Fruit fly (Drosophila melanogaster): Measurements from ENCODE around the gene Ntl.

The Ntl gene

dm6 chr2L:7702383-7703188, 8.1 kb upstream of the Ntl start, which contains the start of gene Tep3:
Gene Tep3, plus strand, starts transcription at chr2L:7702805.
- TF ChIP-seq CrebA (GFP tag; optimal IDR thresholded peaks at IDR 0.05; ENCODE audit: borderline replicate concordance): peak; percentile 2
- TF ChIP-seq tai (GFP tag; optimal IDR thresholded peaks at IDR 0.05): peak; percentile 32
- TF ChIP-seq Hr78 (GFP tag; optimal IDR thresholded peaks at IDR 0.05): no peak
- TF ChIP-seq sage (GFP tag; optimal IDR thresholded peaks at IDR 0.05): peak; percentile 34
- TF ChIP-seq N (GFP tag; optimal IDR thresholded peaks at IDR 0.05): no peak
- TF ChIP-seq Dif (GFP tag; optimal IDR thresholded peaks at IDR 0.05; ENCODE audit: partially characterized antibody): peak; percentile 41
- TF ChIP-seq fru (GFP tag; optimal IDR thresholded peaks at IDR 0.05): peak; percentile 90
- TF ChIP-seq dmrt93B (GFP tag; optimal IDR thresholded peaks at IDR 0.05): no peak
- peak; percentile 35 for TF ChIP-seq psq (GFP tag; optimal IDR thresholded peaks at IDR 0.05)
- TF ChIP-seq HLH106 (tag; optimal IDR thresholded peaks at IDR 0.05): peak; percentile 42
- TF ChIP-seq rgr (GFP tag; optimal IDR thresholded peaks at IDR 0.05): peak; percentile 43
- peak; percentile 42 for TF ChIP-seq h (GFP tag; optimal IDR thresholded peaks at IDR 0.05)
- peak in 1 of 2 experiments; percentile 42 for TF ChIP-seq foxo (GFP tag; optimal IDR thresholded peaks at IDR 0.05)
- peak; percentile 48 for TF ChIP-seq Myc (optimal IDR thresholded peaks at IDR 0.05)
- peak; percentile 5 for TF ChIP-seq brk (GFP tag; optimal IDR thresholded peaks at IDR 0.05)
- peak; percentile 36 for TF ChIP-seq Hnf4 (GFP tag; optimal IDR thresholded peaks at IDR 0.05)
- TF ChIP-seq Vsx2 (GFP tag; optimal IDR thresholded peaks at IDR 0.05; ENCODE audit: partially characterized antibody): no peak
- TF ChIP-seq sv (GFP tag; optimal IDR thresholded peaks at IDR 0.05): peak; percentile 37
- TF ChIP-seq ey (GFP tag; optimal IDR thresholded peaks at IDR 0.05): peak; percentile 38

DNA sequence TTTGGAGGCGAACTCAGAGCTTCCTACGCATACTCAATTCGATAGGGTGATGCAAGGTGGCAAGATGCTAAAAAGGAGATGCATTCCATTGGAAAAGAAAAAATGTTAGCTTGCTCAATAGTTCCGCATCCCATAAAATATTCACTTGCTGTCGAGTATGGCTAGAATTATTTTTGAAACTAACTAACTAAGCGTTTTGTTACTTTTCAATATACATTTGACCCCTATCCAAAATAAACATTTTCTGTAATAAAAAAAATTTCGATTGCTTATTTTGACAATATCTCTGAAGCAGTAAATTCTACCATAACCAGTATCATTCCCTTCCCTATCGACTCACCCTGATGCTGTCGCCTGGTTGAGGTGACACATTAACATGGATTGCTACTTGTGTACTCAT, 7.1 kb upstream of the Ntl start:
- TF ChIP-seq fru (GFP tag; optimal IDR thresholded peaks at IDR 0.05) (peak; percentile 79), foxo (GFP tag; optimal IDR thresholded peaks at IDR 0.05) (peak in 1 of 2 experiments; percentile 79), lola (GFP tag; optimal IDR thresholded peaks at IDR 0.05) (no peak), GATAd (GFP tag; optimal IDR thresholded peaks at IDR 0.05) (no peak), ey (GFP tag; optimal IDR thresholded peaks at IDR 0.05) (peak; percentile 82), tai (GFP tag; optimal IDR thresholded peaks at IDR 0.05) (peak; percentile 75), dmrt93B (GFP tag; optimal IDR thresholded peaks at IDR 0.05) (peak; percentile 61), sage (GFP tag; optimal IDR thresholded peaks at IDR 0.05) (no peak), HLH106 (tag; optimal IDR thresholded peaks at IDR 0.05) (peak; percentile 82), dsf (GFP tag; optimal IDR thresholded peaks at IDR 0.05; ENCODE audit: borderline replicate concordance) (no peak), CrebA (GFP tag; optimal IDR thresholded peaks at IDR 0.05; ENCODE audit: borderline replicate concordance) (no peak), Vsx2 (GFP tag; optimal IDR thresholded peaks at IDR 0.05; ENCODE audit: partially characterized antibody) (no peak), dl (GFP tag; optimal IDR thresholded peaks at IDR 0.05; ENCODE audit: insufficient read depth in 1 of 2, partially characterized antibody in 2 of 2) (no peak), brk (GFP tag; optimal IDR thresholded peaks at IDR 0.05) (no peak), Rel (GFP tag; optimal IDR thresholded peaks at IDR 0.05) (no peak), Rel (tag; optimal IDR thresholded peaks at IDR 0.05) (no peak), Abd-B (GFP tag; optimal IDR thresholded peaks at IDR 0.05) (no peak), psq (GFP tag; optimal IDR thresholded peaks at IDR 0.05) (peak; percentile 67), h (GFP tag; optimal IDR thresholded peaks at IDR 0.05) (peak; percentile 77), woc (GFP tag; optimal IDR thresholded peaks at IDR 0.05) (peak; percentile 37), Hr83 (GFP tag; optimal IDR thresholded peaks at IDR 0.05; ENCODE audit: poor library complexity, severe bottlenecking) (no peak), CG32264 (GFP tag; optimal IDR thresholded peaks at IDR 0.05) (peak; percentile 30), Jra (GFP tag; optimal IDR thresholded peaks at IDR 0.05) (peak; percentile 34), Dfd (GFP tag; optimal IDR thresholded peaks at IDR 0.05) (no peak), N (GFP tag; optimal IDR thresholded peaks at IDR 0.05) (no peak), Hnf4 (GFP tag; optimal IDR thresholded peaks at IDR 0.05) (peak; percentile 67), CG9705 (GFP tag; optimal IDR thresholded peaks at IDR 0.05) (peak; percentile 42), Hr78 (GFP tag; optimal IDR thresholded peaks at IDR 0.05) (no peak), OdsH (GFP tag; optimal IDR thresholded peaks at IDR 0.05) (peak; percentile 79), Sp1 (GFP tag; optimal IDR thresholded peaks at IDR 0.05) (peak; percentile 77), Myc (optimal IDR thresholded peaks at IDR 0.05) (no peak), sv (GFP tag; optimal IDR thresholded peaks at IDR 0.05) (no peak), pan (optimal IDR thresholded peaks at IDR 0.05) (no peak), br (GFP tag; optimal IDR thresholded peaks at IDR 0.05) (peak; percentile 84), Mio (GFP tag; optimal IDR thresholded peaks at IDR 0.05) (no peak), rgr (GFP tag; optimal IDR thresholded peaks at IDR 0.05) (peak; percentile 74), Dif (GFP tag; optimal IDR thresholded peaks at IDR 0.05; ENCODE audit: partially characterized antibody) (no peak), usp (GFP tag; optimal IDR thresholded peaks at IDR 0.05) (no peak), jim (GFP tag; optimal IDR thresholded peaks at IDR 0.05) (no peak)
